Fruit fly (Drosophila melanogaster) whole organism, embryonic: Measurements from ENCODE around the gene geko.

Experiments used
- Atf3 ChIP-seq: fragments of 200-800 bp; sonication (Bioruptor generic); optimal IDR thresholded peaks from 3 replicates; lab custom pipeline; 2016; ENCODE audit warnings: missing biosample characterization, missing genetic modification characterization
- Blimp-1 ChIP-seq: fragments of 200-800 bp; sonication (Bioruptor generic); optimal IDR thresholded peaks from 3 replicates; lab custom pipeline; 2018; ENCODE audit warnings: missing biosample characterization, missing genetic modification characterization, mild to moderate bottlenecking, moderate library complexity, missing genetic modification reagents
- CG11560 ChIP-seq: fragments of 200-800 bp; sonication (Bioruptor generic); IDR thresholded peaks from 3 replicates; pipeline ENCODE4 v1.3.6; 2022; ENCODE audit warnings: missing biosample characterization, missing genetic modification characterization
- CG11723 ChIP-seq: fragments of 200-800 bp; sonication (Bioruptor generic); optimal IDR thresholded peaks from 2 replicates; lab custom pipeline; 2017; ENCODE audit warnings: missing biosample characterization, mild to moderate bottlenecking, missing genetic modification characterization
- CG12744 ChIP-seq: fragments of 200-800 bp; sonication (Bioruptor generic); optimal IDR thresholded peaks from 2 replicates; lab custom pipeline; 2016; ENCODE audit warnings: missing biosample characterization, missing genetic modification characterization
- CG15514 ChIP-seq: fragments of 200-800 bp; sonication (Bioruptor generic); optimal IDR thresholded peaks from 3 replicates; lab custom pipeline; 2017; ENCODE audit warnings: missing biosample characterization, missing genetic modification characterization, mild to moderate bottlenecking, moderate library complexity, missing genetic modification reagents
- CG15601 ChIP-seq: fragments of 200-800 bp; sonication (Bioruptor generic); optimal IDR thresholded peaks from 3 replicates; lab custom pipeline; 2019; ENCODE audit warnings: missing biosample characterization, mild to moderate bottlenecking, missing genetic modification characterization, moderate library complexity
- CG17802 ChIP-seq: fragments of 200-800 bp; sonication (Bioruptor generic); optimal IDR thresholded peaks from 2 replicates; lab custom pipeline; 2018; ENCODE audit warnings: missing biosample characterization, mild to moderate bottlenecking, missing genetic modification characterization, moderate library complexity
- CG17829 ChIP-seq: fragments of 200-800 bp; optimal IDR thresholded peaks from 2 replicates; lab custom pipeline; 2019; ENCODE audit warnings: missing biosample characterization, mild to moderate bottlenecking, missing genetic modification characterization, moderate library complexity
- CG18619 ChIP-seq: fragments of 200-800 bp; sonication (Bioruptor generic); optimal IDR thresholded peaks from 3 replicates; lab custom pipeline; 2017; ENCODE audit warnings: missing biosample characterization, mild to moderate bottlenecking, missing genetic modification characterization
- CG2120 ChIP-seq: fragments of 200-800 bp; sonication (Bioruptor generic); optimal IDR thresholded peaks from 3 replicates; lab custom pipeline; 2016; ENCODE audit warnings: missing biosample characterization, missing genetic modification characterization
- CG2202 ChIP-seq: fragments of 200-800 bp; sonication (Bioruptor generic); optimal IDR thresholded peaks from 2 replicates; lab custom pipeline; 2018; ENCODE audit warnings: missing biosample characterization, mild to moderate bottlenecking, missing genetic modification characterization
- CG2678 ChIP-seq: fragments of 200-800 bp; sonication (Bioruptor generic); optimal IDR thresholded peaks from 3 replicates; lab custom pipeline; 2019; ENCODE audit warnings: missing biosample characterization, mild to moderate bottlenecking, missing genetic modification characterization, moderate library complexity
- CG3847 ChIP-seq: fragments of 200-800 bp; sonication (Bioruptor generic); IDR thresholded peaks from 2 replicates; pipeline ENCODE4 v1.3.6; 2022; ENCODE audit warnings: missing biosample characterization, missing genetic modification characterization
- CG4360 ChIP-seq: fragments of 200-800 bp; sonication (Bioruptor generic); IDR thresholded peaks from 2 replicates; pipeline ENCODE4 v1.3.6; 2022; ENCODE audit warnings: missing biosample characterization, missing genetic modification characterization
- CG4617 ChIP-seq: fragments of 200-800 bp; sonication (Bioruptor generic); optimal IDR thresholded peaks from 3 replicates; lab custom pipeline; 2016; ENCODE audit warnings: missing biosample characterization, missing genetic modification characterization, borderline replicate concordance
- CG6765 ChIP-seq: fragments of 200-800 bp; sonication (Bioruptor generic); optimal IDR thresholded peaks from 3 replicates; lab custom pipeline; 2017; ENCODE audit warnings: missing biosample characterization, mild to moderate bottlenecking, missing genetic modification characterization
- Chrac-16 ChIP-seq: fragments of 200-800 bp; sonication (Bioruptor generic); optimal IDR thresholded peaks from 3 replicates; lab custom pipeline; 2016; ENCODE audit warnings: missing biosample characterization, missing genetic modification characterization
- CkIIα-i1 ChIP-seq: fragments of 200-800 bp; sonication (Bioruptor generic); IDR thresholded peaks from 2 replicates; pipeline ENCODE4 v1.3.6; 2022; ENCODE audit warnings: missing biosample characterization, missing genetic modification characterization
- Dek ChIP-seq: fragments of 200-800 bp; sonication (Bioruptor generic); optimal IDR thresholded peaks from 3 replicates; lab custom pipeline; 2019; ENCODE audit warnings: missing biosample characterization, mild to moderate bottlenecking, missing genetic modification characterization, moderate library complexity
- Dip2 ChIP-seq: fragments of 200-800 bp; sonication (Bioruptor generic); IDR thresholded peaks from 2 replicates; pipeline ENCODE4 v1.3.6; 2022; ENCODE audit warnings: missing biosample characterization, missing genetic modification characterization
- Hr3 ChIP-seq: fragments of 200-800 bp; sonication (Bioruptor generic); optimal IDR thresholded peaks from 3 replicates; lab custom pipeline; 2016; ENCODE audit warnings: missing biosample characterization, missing genetic modification characterization
- Lpt ChIP-seq: fragments of >200 bp; optimal IDR thresholded peaks from 2 replicates; lab custom pipeline; 2018; ENCODE audit warnings: missing biosample characterization, missing genetic modification characterization
- MBD-R2 ChIP-seq: fragments of 200-800 bp; sonication (Bioruptor generic); IDR thresholded peaks from 2 replicates; pipeline ENCODE4 v1.3.6; 2022; ENCODE audit warnings: missing biosample characterization, missing genetic modification characterization
- Nf-YA ChIP-seq: fragments of 200-800 bp; sonication (Bioruptor generic); IDR thresholded peaks from 2 replicates; pipeline ENCODE4 v1.3.6; 2022; ENCODE audit warnings: missing biosample characterization, missing genetic modification characterization
- Side ChIP-seq: fragments of 200-800 bp; sonication (Bioruptor generic); optimal IDR thresholded peaks from 2 replicates; lab custom pipeline; 2016; ENCODE audit warnings: missing biosample characterization, missing genetic modification characterization
- ato ChIP-seq: fragments of 200-800 bp; sonication (Bioruptor generic); IDR thresholded peaks from 2 replicates; pipeline ENCODE4 v1.3.6; 2022; ENCODE audit warnings: missing biosample characterization, missing genetic modification characterization; ENCODE audit not compliant: partially characterized antibody
- caup ChIP-seq: fragments of 200-800 bp; sonication (Bioruptor generic); optimal IDR thresholded peaks from 3 replicates; lab custom pipeline; 2017; ENCODE audit warnings: missing biosample characterization, mild to moderate bottlenecking, missing genetic modification characterization, moderate library complexity; ENCODE audit not compliant: severe bottlenecking
- cg ChIP-seq: fragments of 200-800 bp; sonication (Bioruptor generic); optimal IDR thresholded peaks from 3 replicates; lab custom pipeline; 2019; ENCODE audit warnings: missing biosample characterization, mild to moderate bottlenecking, missing genetic modification characterization, moderate library complexity
- chif ChIP-seq, 2 experiments: fragments of 200-800 bp; sonication (Bioruptor generic); optimal IDR thresholded peaks; 3 replicates each; lab custom pipeline; 2016; ENCODE audit warnings: missing biosample characterization in 2 of 2, missing genetic modification characterization in 2 of 2
- eyg ChIP-seq: fragments of 200-800 bp; sonication (Bioruptor generic); optimal IDR thresholded peaks from 3 replicates; lab custom pipeline; 2016; ENCODE audit warnings: missing biosample characterization, missing genetic modification characterization
- fd3F ChIP-seq: fragments of 200-800 bp; sonication (Bioruptor generic); optimal IDR thresholded peaks from 2 replicates; lab custom pipeline; 2018; ENCODE audit warnings: missing biosample characterization, mild to moderate bottlenecking, missing genetic modification characterization, moderate library complexity
- gro ChIP-seq: fragments of 200-800 bp; sonication (Bioruptor generic); optimal IDR thresholded peaks from 2 replicates; lab custom pipeline; 2016; ENCODE audit warnings: missing biosample characterization, missing genetic modification characterization
- gsb ChIP-seq: fragments of 200-800 bp; sonication (Bioruptor generic); IDR thresholded peaks from 2 replicates; pipeline ENCODE4 v1.3.6; 2022; ENCODE audit warnings: missing biosample characterization, missing genetic modification characterization
- her ChIP-seq: fragments of 200-800 bp; sonication (Bioruptor generic); optimal IDR thresholded peaks from 2 replicates; lab custom pipeline; 2016; ENCODE audit warnings: missing biosample characterization, missing genetic modification characterization
- mld ChIP-seq: fragments of 200-800 bp; sonication (Bioruptor generic); IDR thresholded peaks from 3 replicates; pipeline ENCODE4 v1.3.6; 2022; ENCODE audit warnings: missing biosample characterization, missing genetic modification characterization; ENCODE audit not compliant: partially characterized antibody
- onecut ChIP-seq: fragments of 200-800 bp; sonication (Bioruptor generic); IDR thresholded peaks from 2 replicates; pipeline ENCODE4 v1.3.6; 2022; ENCODE audit warnings: missing biosample characterization, missing genetic modification characterization
- p53 ChIP-seq: fragments of 200-800 bp; sonication (Bioruptor generic); optimal IDR thresholded peaks from 2 replicates; lab custom pipeline; 2016; ENCODE audit warnings: missing biosample characterization, missing genetic modification characterization
- peb ChIP-seq: fragments of 200-800 bp; sonication (Bioruptor generic); IDR thresholded peaks from 2 replicates; pipeline ENCODE4 v1.3.6; 2022; ENCODE audit warnings: missing biosample characterization, missing genetic modification characterization
- ro ChIP-seq: fragments of 200-800 bp; sonication (Bioruptor generic); IDR thresholded peaks from 2 replicates; pipeline ENCODE4 v1.3.6; 2022; ENCODE audit warnings: missing biosample characterization, missing genetic modification characterization
- sc ChIP-seq, 3 experiments: fragments of >200 bp in 2 of 3; fragments of 200-800 bp in 1 of 3; sonication (Bioruptor generic) in 1 of 3; optimal IDR thresholded peaks; 2 replicates in 2 of 3; 3 replicates in 1 of 3; lab custom pipeline; 2017; ENCODE audit warnings: mild to moderate bottlenecking in 1 of 3, missing biosample characterization in 1 of 3, missing genetic modification characterization in 1 of 3, missing genetic modification reagents in 1 of 3
- scrt ChIP-seq: fragments of 200-800 bp; sonication (Bioruptor generic); optimal IDR thresholded peaks from 2 replicates; lab custom pipeline; 2018; ENCODE audit warnings: missing biosample characterization, mild to moderate bottlenecking, missing genetic modification characterization, moderate library complexity
- sd ChIP-seq: fragments of 200-800 bp; sonication (Bioruptor generic); optimal IDR thresholded peaks from 3 replicates; lab custom pipeline; 2018; ENCODE audit warnings: missing biosample characterization, mild to moderate bottlenecking, missing genetic modification characterization, moderate library complexity
- sens ChIP-seq: fragments of 200-800 bp; sonication (Bioruptor generic); peaks from one replicate; lab custom pipeline; 2016; ENCODE audit warnings: missing biosample characterization, missing genetic modification characterization
- sob ChIP-seq: fragments of 200-800 bp; sonication (Bioruptor generic); IDR thresholded peaks from 2 replicates; pipeline ENCODE4 v1.3.6; 2022; ENCODE audit warnings: missing biosample characterization, missing genetic modification characterization
- stc ChIP-seq: fragments of 200-800 bp; sonication (Bioruptor generic); IDR thresholded peaks from 2 replicates; pipeline ENCODE4 v1.3.6; 2022; ENCODE audit warnings: missing biosample characterization, missing genetic modification characterization
- tin ChIP-seq: fragments of 200-800 bp; sonication (Bioruptor generic); optimal IDR thresholded peaks from 3 replicates; lab custom pipeline; 2016; ENCODE audit warnings: missing biosample characterization, missing genetic modification characterization
- trh ChIP-seq: fragments of 200-800 bp; sonication (Bioruptor generic); optimal IDR thresholded peaks from 2 replicates; lab custom pipeline; 2016; ENCODE audit warnings: missing biosample characterization, missing genetic modification characterization

Gene geko

DNA sequence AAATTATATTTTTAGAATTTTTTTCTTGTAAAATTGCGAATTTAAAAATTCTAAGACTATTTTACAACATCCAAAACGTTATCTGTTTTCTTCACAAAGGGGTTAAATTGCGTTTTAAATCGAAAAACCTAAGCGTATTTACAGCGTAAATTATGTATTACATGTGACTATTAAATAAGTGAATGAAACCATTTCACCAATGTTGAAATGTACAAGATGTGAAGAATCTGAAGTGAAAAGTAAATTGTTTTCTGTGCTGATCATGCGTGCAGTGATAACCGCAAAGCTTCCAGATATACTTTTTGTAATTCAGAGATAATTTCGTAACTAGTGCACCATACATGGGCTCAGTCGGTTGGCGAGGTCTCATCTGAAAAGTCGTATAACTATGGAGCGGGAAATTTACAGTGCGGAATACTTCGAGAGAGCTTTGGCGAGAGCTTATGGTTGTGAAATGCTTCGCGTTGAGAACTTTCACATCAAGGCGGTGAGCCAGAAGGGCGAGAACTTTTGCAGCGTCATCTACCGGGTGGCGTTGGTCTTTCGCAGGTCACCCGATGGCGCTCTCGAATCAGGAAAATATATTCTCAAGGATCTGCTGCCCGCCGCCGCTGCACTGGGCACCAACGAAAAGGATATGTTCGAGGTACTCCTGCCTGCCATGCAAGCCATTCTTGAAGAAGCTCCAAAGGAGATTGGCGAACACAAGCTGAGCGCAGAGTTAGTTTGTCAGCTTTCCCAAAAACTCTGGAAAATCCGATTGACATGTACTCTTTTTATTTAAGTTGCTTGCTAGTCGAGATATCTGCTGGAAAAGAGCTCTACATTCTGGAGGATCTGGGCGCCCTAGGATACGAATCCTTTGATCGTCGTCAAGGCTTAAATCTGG, 24.9 kb upstream of the geko start (continued):
- peak; percentile 61 for TF ChIP-seq CG6765 (GFP tag; lab: Kevin White, UChicago)
- TF ChIP-seq p53, result peak; percentile 30
- TF ChIP-seq CG4617 (GFP tag; lab: Kevin White, UChicago), result no peak
- TF ChIP-seq her (GFP tag; lab: Kevin White, UChicago), result peak; percentile 69
- peak; percentile 15 for TF ChIP-seq CG18619 (GFP tag; lab: Kevin White, UChicago)
- TF ChIP-seq Hr3, result peak; percentile 33
- peak; percentile 50; the same call in 1 of the 2 replicates for TF ChIP-seq stc (GFP tag; lab: Robert Waterston, UW)
- peak in 1 of 2 experiments; percentile 27 for TF ChIP-seq chif (GFP tag; optimal IDR thresholded peaks at IDR 0.05; lab: Kevin White, UChicago)
- TF ChIP-seq cg (GFP tag; lab: Kevin White, UChicago), result no peak
- TF ChIP-seq fd3F (GFP tag; lab: Kevin White, UChicago), result peak; percentile 22
- TF ChIP-seq CG11560, result no peak
- TF ChIP-seq Dip2 (GFP tag; lab: Robert Waterston, UW), result no peak
- no peak for TF ChIP-seq ro (GFP tag; lab: Robert Waterston, UW)
- TF ChIP-seq ato (GFP tag; lab: Robert Waterston, UW), result 0 out of 2 replicates have a peak, but pooled peaks have one; percentile 33
- TF ChIP-seq CG2202 (tag; lab: Kevin White, UChicago), result no peak
- TF ChIP-seq CG15601, result no peak
- TF ChIP-seq sob, result no peak
- TF ChIP-seq eyg (GFP tag; lab: Kevin White, UChicago), result peak; percentile 27
- peak; percentile 52 for TF ChIP-seq sd (tag; lab: Kevin White, UChicago)
- peak; percentile 74 for TF ChIP-seq onecut (GFP tag; lab: Robert Waterston, UW)
- no peak for TF ChIP-seq scrt
- TF ChIP-seq MBD-R2 (GFP tag; lab: Robert Waterston, UW), result no peak; the same call in 1 of the 2 replicates
- TF ChIP-seq trh, result no peak
- peak; percentile 77 for TF ChIP-seq CG2678 (tag; lab: Kevin White, UChicago)
- TF ChIP-seq Chrac-16, result no peak
- no peak for TF ChIP-seq peb (GFP tag; lab: Robert Waterston, UW)
- peak; percentile 3 for TF ChIP-seq CG12744 (GFP tag; lab: Kevin White, UChicago)
- TF ChIP-seq CG3847 (GFP tag; lab: Robert Waterston, UW), result peak; percentile 6; the same call in 1 of the 2 replicates
- TF ChIP-seq CG11723 (GFP tag; lab: Kevin White, UChicago), result no peak
- peak; percentile 27 for TF ChIP-seq Blimp-1 (GFP tag; lab: Kevin White, UChicago)
- TF ChIP-seq Atf3, result no peak
- peak; percentile 13 for TF ChIP-seq CG17829 (tag; lab: Kevin White, UChicago)
- peak; percentile 50 for TF ChIP-seq Side
- no peak for TF ChIP-seq CG17802 (tag; lab: Kevin White, UChicago)
- peak; percentile 28 for TF ChIP-seq Dek
- TF ChIP-seq CG4360 (GFP tag; lab: Robert Waterston, UW), result no peak
- peak; percentile 87 for TF ChIP-seq CG15514 (GFP tag; lab: Kevin White, UChicago)
- peak; percentile 24 for TF ChIP-seq tin (GFP tag; lab: Kevin White, UChicago)
- peak; percentile 20 for TF ChIP-seq CG2120 (GFP tag; lab: Kevin White, UChicago)
- TF ChIP-seq gsb, result no peak
- TF ChIP-seq sens (GFP tag; lab: Kevin White, UChicago), result peak; percentile 85
- TF ChIP-seq CkIIα-i1 (GFP tag; lab: Robert Waterston, UW), result no peak
- peak; percentile 46 for TF ChIP-seq gro (GFP tag; lab: Kevin White, UChicago)
- no peak for TF ChIP-seq Lpt (GFP tag; lab: Kevin White, UChicago)
- peak; percentile 75 for TF ChIP-seq caup
- TF ChIP-seq Nf-YA, result no peak
- TF ChIP-seq sc (optimal IDR thresholded peaks at IDR 0.05; lab: Kevin White, UChicago), result no peak
- TF ChIP-seq sc (GFP tag; optimal IDR thresholded peaks at IDR 0.05; lab: Kevin White, UChicago), result no peak
- TF ChIP-seq mld, result no peak
